Worm (Caenorhabditis elegans): ENCODE measurements around the gene pfn-2.

The pfn-2 gene

ce11 chrX:5339889-5340288, 14.0 kb downstream of the pfn-2 start, which contains the start of gene C26B9.2:
Gene C26B9.2 (plus strand): TSS chrX:5340189.
- TF ChIP-seq ceh-79 (tag; optimal IDR thresholded peaks at IDR 0.05) (no peak), hsf-1 (GFP tag; IDR thresholded peaks at IDR 0.05) (no peak), madf-6 (GFP tag; IDR thresholded peaks at IDR 0.05) (no peak), attf-3 (GFP tag; conservative IDR thresholded peaks at IDR 0.05) (no peak), nfya-2 (GFP tag; IDR thresholded peaks at IDR 0.05) (no peak), efl-1 (GFP tag; optimal IDR thresholded peaks at IDR 0.05) (no peak), snpc-1.1 (tag; optimal IDR thresholded peaks at IDR 0.05; ENCODE audit: insufficient read depth) (no peak), lsl-1 (GFP tag; optimal IDR thresholded peaks at IDR 0.05) (no peak), ZK185.1 (tag; optimal IDR thresholded peaks at IDR 0.05; ENCODE audit: poor library complexity, severe bottlenecking) (no peak), snpc-1.3 (tag; optimal IDR thresholded peaks at IDR 0.05; ENCODE audit: insufficient read depth) (no peak), nhr-179 (tag; optimal IDR thresholded peaks at IDR 0.05) (no peak), tlf-1 (GFP tag; optimal IDR thresholded peaks at IDR 0.05) (no peak), Y53G8AR.9 (GFP tag; conservative IDR thresholded peaks at IDR 0.05) (no peak), lsy-27 (tag; optimal IDR thresholded peaks at IDR 0.05; ENCODE audit: borderline replicate concordance, insufficient read depth) (no peak), fkh-3 (tag; optimal IDR thresholded peaks at IDR 0.05) (no peak), ceh-40 (GFP tag; IDR thresholded peaks at IDR 0.05) (no peak), aptf-2 (GFP tag; conservative IDR thresholded peaks at IDR 0.05) (no peak), lir-1 (GFP tag; conservative IDR thresholded peaks at IDR 0.05) (no peak), nhr-120 (GFP tag; IDR thresholded peaks at IDR 0.05) (no peak)

- TF ChIP-seq gei-17 (GFP tag; optimal IDR thresholded peaks at IDR 0.05) (no peak), F39B2.1 (GFP tag; IDR thresholded peaks at IDR 0.05) (no peak), hlh-26 (GFP tag; conservative IDR thresholded peaks at IDR 0.05) (no peak), D2030.7 (GFP tag; IDR thresholded peaks at IDR 0.05) (no peak), lin-26 (GFP tag; IDR thresholded peaks at IDR 0.05) (no peak), egrh-3 (GFP tag; IDR thresholded peaks at IDR 0.05) (no peak), attf-3 (GFP tag; conservative IDR thresholded peaks at IDR 0.05) (no peak), sptf-2 (GFP tag; optimal IDR thresholded peaks at IDR 0.05) (no peak), tbp1 (GFP tag; optimal IDR thresholded peaks at IDR 0.05) (no peak), cebp-1 (GFP tag; IDR thresholded peaks at IDR 0.05) (no peak), cebp-1 (tag; optimal IDR thresholded peaks at IDR 0.05) (no peak), F23B12.7 (tag; optimal IDR thresholded peaks at IDR 0.05; ENCODE audit: insufficient read depth) (no peak), ccch-3 (GFP tag; optimal IDR thresholded peaks at IDR 0.05) (no peak), F57C9.4 (tag; optimal IDR thresholded peaks at IDR 0.05) (no peak), Y95B8A.8 (GFP tag; IDR thresholded peaks at IDR 0.05) (no peak), Y79H2A.3 (GFP tag; conservative IDR thresholded peaks at IDR 0.05) (no peak), chd-7 (tag; optimal IDR thresholded peaks at IDR 0.05) (no peak), somi-1 (GFP tag; optimal IDR thresholded peaks at IDR 0.05) (no peak), F57A8.1 (GFP tag; optimal IDR thresholded peaks at IDR 0.05) (no peak), egl-44 (GFP tag; IDR thresholded peaks at IDR 0.05) (no peak), B0261.1 (tag; optimal IDR thresholded peaks at IDR 0.05) (no peak)
Measured at ce11 chrX:5339357-5339756, 14.5 kb downstream of the pfn-2 start.

Measured in whole organism, young adult.